Fruit fly (Drosophila melanogaster) whole organism, adult: ENCODE data around the gene CG32537.

Experiments
- CG11617 ChIP-seq: fragments of 200-800 bp; sonication (Bioruptor generic); optimal IDR thresholded peaks from 2 replicates; lab custom pipeline; 2017; ENCODE audit warnings: mild to moderate bottlenecking, missing biosample characterization, missing genetic modification reagents, missing genetic modification characterization
- CG7045 ChIP-seq: fragments of 200-800 bp; sonication (Bioruptor generic); optimal IDR thresholded peaks from 2 replicates; lab custom pipeline; 2017; ENCODE audit warnings: missing biosample characterization, mild to moderate bottlenecking, missing genetic modification characterization
- kay ChIP-seq: fragments of 200-800 bp; sonication (Bioruptor generic); peaks from one replicate; lab custom pipeline; 2016; ENCODE audit warnings: missing biosample characterization, missing genetic modification characterization, borderline replicate concordance

DNA sequence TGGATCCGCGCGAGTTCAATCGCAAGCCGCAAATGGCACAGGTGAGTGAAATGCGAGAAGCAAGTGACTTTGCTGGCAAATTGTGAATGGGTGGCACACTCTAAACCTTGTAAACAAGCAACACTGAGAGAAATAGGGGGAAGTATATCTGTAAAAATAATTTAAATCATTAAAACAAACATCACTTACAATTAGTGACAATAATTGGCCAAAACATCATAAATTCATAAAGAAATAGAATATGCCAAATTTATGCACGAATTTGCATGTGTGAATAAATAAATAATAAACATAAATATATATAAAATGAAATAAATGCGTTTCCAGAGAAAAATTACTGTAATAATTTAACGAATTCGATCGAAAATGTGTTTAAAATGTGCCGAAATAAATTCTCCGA is 13.8 kb downstream of the CG32537 start:
- TF ChIP-seq kay (GFP tag; lab: Kevin White, UChicago): no peak
- TF ChIP-seq CG7045 (GFP tag; lab: Kevin White, UChicago): no peak
- TF ChIP-seq CG11617 (GFP tag; lab: Kevin White, UChicago): no peak
